Worm (Caenorhabditis elegans) whole organism, late embryonic: ENCODE measurements around the gene srh-70.
"Not testable (repeated sequence)": the region's sequence is repeated elsewhere in the genome, so short reads cannot be mapped to it uniquely, and the experiment has no call there.

ENCODE experiments used
- C08G9.2 ChIP-seq: sonication (generic microtip); optimal IDR thresholded peaks from 2 replicates; lab custom pipeline; 2016; ENCODE audit warnings: mild to moderate bottlenecking, missing genetic modification characterization, moderate library complexity, missing compliant biosample characterization
- F13H6.1 ChIP-seq: sonication (generic microtip); optimal IDR thresholded peaks from 2 replicates; lab custom pipeline; 2016; ENCODE audit warnings: missing genetic modification characterization, missing compliant biosample characterization
- K09A11.1 ChIP-seq: sonication (generic microtip); optimal IDR thresholded peaks from 2 replicates; lab custom pipeline; 2017; ENCODE audit warnings: antibody characterized with exemption, mild to moderate bottlenecking, missing genetic modification characterization, missing compliant biosample characterization; ENCODE audit not compliant: insufficient read depth
- Y22D7AL.16 ChIP-seq: sonication (generic microtip); optimal IDR thresholded peaks from 2 replicates; lab custom pipeline; 2016; ENCODE audit warnings: missing genetic modification characterization, missing compliant biosample characterization
- ceh-22 ChIP-seq: sonication (generic microtip); optimal IDR thresholded peaks from 2 replicates; lab custom pipeline; 2017; ENCODE audit warnings: missing biosample characterization, missing genetic modification characterization
- ceh-24 ChIP-seq: sonication (generic microtip); optimal IDR thresholded peaks from 2 replicates; lab custom pipeline; 2016; ENCODE audit warnings: mild to moderate bottlenecking, missing genetic modification characterization, missing compliant biosample characterization
- ceh-30 ChIP-seq: fragments of 150-350 bp; optimal IDR thresholded peaks from 2 replicates; lab custom pipeline; 2014; ENCODE audit warnings: missing biosample characterization, missing genetic modification characterization
- ceh-34 ChIP-seq: sonication (generic microtip); optimal IDR thresholded peaks from 2 replicates; lab custom pipeline; 2016; ENCODE audit warnings: mild to moderate bottlenecking, missing genetic modification characterization, missing compliant biosample characterization
- ceh-48 ChIP-seq: sonication (generic microtip); optimal IDR thresholded peaks from 2 replicates; lab custom pipeline; 2016; ENCODE audit warnings: missing genetic modification characterization, inconsistent platforms, missing compliant biosample characterization
- ceh-6 ChIP-seq: fragments of 200-800 bp; sonication (Bioruptor generic); optimal IDR thresholded peaks from 2 replicates; lab custom pipeline; 2018; ENCODE audit warnings: mild to moderate bottlenecking, missing genetic modification characterization, missing compliant biosample characterization
- ets-4 ChIP-seq: sonication (generic microtip); optimal IDR thresholded peaks from 2 replicates; lab custom pipeline; 2016; ENCODE audit warnings: missing genetic modification characterization, missing compliant biosample characterization
- eyg-1 ChIP-seq: sonication (generic microtip); optimal IDR thresholded peaks from 2 replicates; lab custom pipeline; 2016; ENCODE audit warnings: missing genotype, missing genetic modification characterization, missing compliant biosample characterization
- fkh-10 ChIP-seq: fragments of 150-350 bp; optimal IDR thresholded peaks from 2 replicates; lab custom pipeline; 2014; ENCODE audit warnings: missing biosample characterization, missing genetic modification reagents, missing genetic modification characterization
- hlh-13 ChIP-seq: fragments of 200-800 bp; sonication (Bioruptor generic); optimal IDR thresholded peaks from 2 replicates; lab custom pipeline; 2018; ENCODE audit warnings: mild to moderate bottlenecking, missing genetic modification characterization, missing compliant biosample characterization
- hlh-15 ChIP-seq: sonication (generic microtip); optimal IDR thresholded peaks from 2 replicates; lab custom pipeline; 2016; ENCODE audit warnings: missing genetic modification characterization, missing compliant biosample characterization
- hlh-6 ChIP-seq: sonication (generic microtip); optimal IDR thresholded peaks from 2 replicates; lab custom pipeline; 2016; ENCODE audit warnings: missing genotype, missing genetic modification characterization, missing compliant biosample characterization
- hlh-8 ChIP-seq: sonication (generic microtip); optimal IDR thresholded peaks from 2 replicates; lab custom pipeline; 2016; ENCODE audit warnings: missing genotype, missing genetic modification characterization, missing compliant biosample characterization
- lin-11 ChIP-seq: fragments of 200-800 bp; sonication (Bioruptor generic); optimal IDR thresholded peaks from 2 replicates; lab custom pipeline; 2018; ENCODE audit warnings: mild to moderate bottlenecking, missing genetic modification characterization, missing compliant biosample characterization
- madf-2 ChIP-seq: sonication (generic microtip); optimal IDR thresholded peaks from 2 replicates; lab custom pipeline; 2017; ENCODE audit warnings: missing genetic modification characterization, missing compliant biosample characterization
- mec-3 ChIP-seq: sonication (generic microtip); optimal IDR thresholded peaks from 2 replicates; lab custom pipeline; 2016; ENCODE audit warnings: borderline replicate concordance, missing genetic modification characterization, missing compliant biosample characterization
- nfya-1 ChIP-seq: sonication (generic microtip); optimal IDR thresholded peaks from 2 replicates; lab custom pipeline; 2017; ENCODE audit warnings: missing genetic modification characterization, mild to moderate bottlenecking, missing compliant biosample characterization, antibody characterized with exemption, moderate library complexity
- nhr-11 ChIP-seq: fragments of 150-350 bp; optimal IDR thresholded peaks from 2 replicates; lab custom pipeline; 2014; ENCODE audit warnings: missing biosample characterization, missing genetic modification characterization
- odd-2 ChIP-seq: sonication (generic microtip); optimal IDR thresholded peaks from 2 replicates; lab custom pipeline; 2017; ENCODE audit warnings: antibody characterized with exemption, mild to moderate bottlenecking, missing genetic modification characterization, missing compliant biosample characterization
- pat-9 ChIP-seq: fragments of 200-800 bp; sonication (Bioruptor generic); optimal IDR thresholded peaks from 2 replicates; lab custom pipeline; 2018; ENCODE audit warnings: mild to moderate bottlenecking, missing genetic modification characterization, moderate library complexity, missing compliant biosample characterization
- pqm-1 ChIP-seq: sonication (generic microtip); optimal IDR thresholded peaks from 2 replicates; lab custom pipeline; 2016; ENCODE audit warnings: missing genetic modification characterization, missing compliant biosample characterization
- sox-2 ChIP-seq: fragments of 200-800 bp; sonication (Bioruptor generic); IDR thresholded peaks from 2 replicates; pipeline ENCODE4 v1.3.6; 2022; ENCODE audit warnings: missing genetic modification reagents, missing genetic modification characterization, missing compliant biosample characterization
- tbx-7 ChIP-seq: sonication (generic microtip); optimal IDR thresholded peaks from 2 replicates; lab custom pipeline; 2016; ENCODE audit warnings: missing genotype, missing genetic modification characterization, missing compliant biosample characterization
- ttx-3 ChIP-seq: sonication (generic microtip); optimal IDR thresholded peaks from 2 replicates; lab custom pipeline; 2016; ENCODE audit warnings: missing genetic modification reagents, missing genetic modification characterization, missing compliant biosample characterization
- unc-3 ChIP-seq, 2 experiments: fragments of 200-800 bp in 1 of 2; sonication (Bioruptor generic) in 1 of 2; sonication (generic microtip) in 1 of 2; conservative IDR thresholded peaks in 1 of 2; optimal IDR thresholded peaks in 1 of 2; 2 replicates each; pipeline versions ENCODE4 v1.3.6 to Lab custom; 2016 to 2022; ENCODE audit warnings: missing compliant biosample characterization in 2 of 2, missing genetic modification characterization in 2 of 2, missing genetic modification reagents in 1 of 2
- ztf-16 ChIP-seq: sonication (generic microtip); optimal IDR thresholded peaks from 2 replicates; lab custom pipeline; 2017; ENCODE audit warnings: missing genetic modification characterization, missing compliant biosample characterization

srh-70 gene

ce11 chrII:12536203-12536602 is 17.5 kb upstream of the srh-70 start, which contains the start of gene F49C5.3:
Gene F49C5.3, plus strand, starts transcription at chrII:12536503.
- not testable (repeated sequence) for TF ChIP-seq lin-11, ceh-22, Y22D7AL.16 (tag; lab: Kevin White, UChicago)
- TF ChIP-seq, all 69 proteins: peak for 0; not testable (repeated sequence) for 69

ce11 chrII:12535297-12535803 is 16.7 kb upstream of the srh-70 start, which contains the start of gene nimk-1:
Gene nimk-1, plus strand, starts transcription at chrII:12535753.
- no peak for TF ChIP-seq ceh-22 (tag; lab: Kevin White, UChicago)
- TF ChIP-seq sox-2 (GFP tag; lab: Robert Waterston, UW): no peak
- TF ChIP-seq hlh-13 (GFP tag; lab: Kevin White, UChicago): no peak

ce11 chrII:12530958-12531357 is 12.3 kb upstream of the srh-70 start, which contains the start of gene srx-120:
Gene srx-120, plus strand, starts transcription at chrII:12531258.
- TF ChIP-seq odd-2 (tag; lab: Kevin White, UChicago): no peak

- no peak for TF ChIP-seq madf-2 (tag; lab: Kevin White, UChicago)
- no peak for TF ChIP-seq hlh-8
- TF ChIP-seq nhr-11 (tag; lab: Kevin White, UChicago): no peak
Observed at ce11 chrII:12527947-12528346, 9.3 kb upstream of the srh-70 start, which contains the start of gene srx-119. Gene srx-119, plus strand, starts transcription at chrII:12528247.

DNA sequence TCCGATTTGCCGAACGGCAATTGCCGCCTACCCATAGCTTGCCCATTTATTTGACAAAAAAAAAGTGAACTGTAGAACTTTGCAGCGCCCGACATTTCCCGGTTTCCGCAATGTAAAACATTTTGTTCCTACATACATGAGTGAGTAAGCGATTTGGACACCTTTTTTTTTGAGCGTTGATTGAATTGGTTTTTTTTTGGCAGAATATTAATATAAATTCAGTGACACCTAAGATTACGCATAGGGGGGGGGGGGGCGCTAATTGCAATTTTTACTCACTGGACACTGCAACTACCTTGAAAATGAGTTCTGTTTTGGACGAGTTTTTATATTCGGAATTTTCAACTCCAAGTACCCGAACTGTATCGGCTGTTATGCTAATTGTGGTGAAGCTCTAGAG is 6.9 kb upstream of the srh-70 start, which contains the start of gene srx-118:
Gene srx-118, plus strand, starts transcription at position 301 of the 400 bp plus-strand sequence.
- TF ChIP-seq tbx-7 (tag; lab: Kevin White, UChicago): no peak
- TF ChIP-seq K09A11.1 (tag; lab: Kevin White, UChicago): no peak
- TF ChIP-seq hlh-15: no peak
- no peak for TF ChIP-seq ceh-30
- TF ChIP-seq nfya-1 (tag; lab: Kevin White, UChicago): no peak
- TF ChIP-seq F13H6.1 (tag; lab: Kevin White, UChicago): no peak
- TF ChIP-seq ceh-6 (GFP tag; lab: Kevin White, UChicago): no peak
- TF ChIP-seq hlh-6: no peak
- TF ChIP-seq eyg-1 (tag; lab: Kevin White, UChicago): no peak
- no peak for TF ChIP-seq pqm-1 (tag; lab: Kevin White, UChicago)
- no peak for TF ChIP-seq madf-2 (tag; lab: Kevin White, UChicago)
- TF ChIP-seq ttx-3: no peak
- TF ChIP-seq sox-2 (GFP tag; lab: Robert Waterston, UW): no peak
- no peak for TF ChIP-seq ceh-22 (tag; lab: Kevin White, UChicago)
- no peak for TF ChIP-seq C08G9.2 (tag; lab: Kevin White, UChicago)
- TF ChIP-seq ceh-34 (tag; lab: Kevin White, UChicago): no peak
- no peak for TF ChIP-seq ceh-24 (tag; lab: Kevin White, UChicago)
- TF ChIP-seq mec-3 (tag; lab: Kevin White, UChicago): no peak

- TF ChIP-seq unc-3 (GFP tag; conservative IDR thresholded peaks at IDR 0.05; lab: Robert Waterston, UW): no peak
- no peak for TF ChIP-seq unc-3 (tag; optimal IDR thresholded peaks at IDR 0.05; lab: Kevin White, UChicago)
- no peak for TF ChIP-seq ceh-48
- TF ChIP-seq fkh-10 (GFP tag; lab: Kevin White, UChicago): no peak
- TF ChIP-seq ets-4 (tag; lab: Kevin White, UChicago): no peak
- no peak for TF ChIP-seq ceh-24 (tag; lab: Kevin White, UChicago)
- no peak for TF ChIP-seq ztf-16 (tag; lab: Kevin White, UChicago)
- TF ChIP-seq pat-9 (tag; lab: Kevin White, UChicago): no peak
- no peak for TF ChIP-seq pqm-1 (tag; lab: Kevin White, UChicago)
- TF ChIP-seq Y22D7AL.16 (tag; lab: Kevin White, UChicago): no peak
- TF ChIP-seq, all 69 proteins: peak for 0
Observed at ce11 chrII:12519616-12520015, 957 bp upstream of the srh-70 start, which contains the start of gene ceh-99. Gene ceh-99, plus strand, starts transcription at chrII:12519981.
